Fruit fly (Drosophila melanogaster): ENCODE data around the gene Edem2.
A peak's percentile ranks its signal among the peaks of the same experiment; 100 is the strongest.

Edem2 gene

DNA sequence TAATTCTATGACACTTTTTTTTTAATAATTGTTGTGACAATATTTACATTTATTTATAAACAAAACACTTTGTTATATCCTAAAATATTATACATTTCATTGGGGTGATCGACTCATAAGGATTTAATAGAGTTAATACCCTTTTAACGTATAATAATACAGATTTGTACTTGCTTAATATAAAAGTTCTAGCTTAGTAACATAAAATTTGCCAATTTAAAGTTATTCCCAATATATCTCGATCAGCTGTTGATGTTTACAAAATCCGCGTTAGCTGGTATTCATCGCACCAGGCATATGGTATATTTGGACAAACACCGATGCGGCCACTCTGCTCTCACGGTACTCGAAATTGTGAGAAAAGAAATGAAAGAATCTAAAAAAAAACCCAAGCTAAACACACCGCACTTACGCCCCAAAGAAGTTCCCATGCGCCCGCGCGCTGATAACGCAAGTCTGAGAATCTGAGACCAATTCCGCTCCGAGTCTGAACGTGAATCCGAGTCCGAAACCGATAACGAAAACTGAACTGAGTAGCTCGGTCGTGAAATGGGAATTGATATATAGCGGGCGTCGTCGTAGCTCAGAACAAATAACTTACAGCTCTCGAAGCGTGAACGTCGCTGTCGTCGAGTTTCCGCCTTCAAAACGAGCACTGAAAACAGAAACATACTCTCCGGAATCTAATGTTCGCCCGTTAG is 11.6 kb downstream of the Edem2 start, which contains the start of gene Pect (continued):
- TF ChIP-seq dmrt11E (tag; optimal IDR thresholded peaks at IDR 0.05) (peak; percentile 37), CG34376 (GFP tag; optimal IDR thresholded peaks at IDR 0.05) (peak; percentile 96), CG2199 (GFP tag; IDR thresholded peaks at IDR 0.05) (0 out of 3 replicates have a peak, but pooled peaks have one; percentile 54), pfk (GFP tag; optimal IDR thresholded peaks at IDR 0.05) (peak; percentile 5), CG12104 (GFP tag; optimal IDR thresholded peaks at IDR 0.05) (peak; percentile 8), CG14050 (GFP tag; IDR thresholded peaks at IDR 0.05) (no peak), CG8388 (GFP tag; optimal IDR thresholded peaks at IDR 0.05) (no peak), hbn (GFP tag; IDR thresholded peaks at IDR 0.05; ENCODE audit: partially characterized antibody) (peak; percentile 54), nerfin-1 (tag; optimal IDR thresholded peaks at IDR 0.05) (no peak), phol (tag; optimal IDR thresholded peaks at IDR 0.05) (peak; percentile 63), chm (GFP tag; IDR thresholded peaks at IDR 0.05) (peak; percentile 63; the same call in 1 of the 2 replicates), CG31365 (tag; optimal IDR thresholded peaks at IDR 0.05) (no peak), rib (GFP tag; IDR thresholded peaks at IDR 0.05) (no peak), CG3726 (GFP tag; IDR thresholded peaks at IDR 0.05) (no peak), pan (optimal IDR thresholded peaks at IDR 0.05) (no peak), pan (GFP tag; optimal IDR thresholded peaks at IDR 0.05 in 1 of 2, IDR thresholded peaks at IDR 0.05 in 1 of 2) (peak in 1 of 2 experiments; percentile 4), Stat92E (GFP tag; optimal IDR thresholded peaks at IDR 0.05) (peak in 1 of 3 experiments; percentile 41), cato (GFP tag; optimal IDR thresholded peaks at IDR 0.05; ENCODE audit: borderline replicate concordance) (no peak), CG13287 (GFP tag; IDR thresholded peaks at IDR 0.05; ENCODE audit: partially characterized antibody) (peak; percentile 63), sc (optimal IDR thresholded peaks at IDR 0.05) (no peak), sc (GFP tag; optimal IDR thresholded peaks at IDR 0.05) (no peak), E2f2 (GFP tag; IDR thresholded peaks at IDR 0.05) (0 out of 2 replicates have a peak, but pooled peaks have one; percentile 6), Xbp1 (GFP tag; optimal IDR thresholded peaks at IDR 0.05) (peak; percentile 2), Deaf1 (tag; optimal IDR thresholded peaks at IDR 0.05) (peak; percentile 95), Hmr (GFP tag; optimal IDR thresholded peaks at IDR 0.05) (peak; percentile 6), tll (GFP tag; optimal IDR thresholded peaks at IDR 0.05) (peak in 1 of 2 experiments; percentile 14), CG2678 (tag; optimal IDR thresholded peaks at IDR 0.05) (no peak), ara (GFP tag; IDR thresholded peaks at IDR 0.05) (no peak), CG14014 (GFP tag; IDR thresholded peaks at IDR 0.05) (peak; percentile 19; the same call in 1 of the 2 replicates), gro (GFP tag; optimal IDR thresholded peaks at IDR 0.05) (peak; percentile 62), CG5245 (GFP tag; optimal IDR thresholded peaks at IDR 0.05) (no peak), CG9932 (GFP tag; IDR thresholded peaks at IDR 0.05) (peak; percentile 38), ewg (GFP tag; optimal IDR thresholded peaks at IDR 0.05) (peak; percentile 98), HmgZ (tag; optimal IDR thresholded peaks at IDR 0.05) (peak; percentile 62), vnd (GFP tag; IDR thresholded peaks at IDR 0.05; ENCODE audit: partially characterized antibody) (peak; percentile 40; the same call in 1 of the 3 replicates), CG9797 (GFP tag; optimal IDR thresholded peaks at IDR 0.05) (peak; percentile 80), CrebB (tag; optimal IDR thresholded peaks at IDR 0.05) (peak; percentile 42), CG30020 (tag; optimal IDR thresholded peaks at IDR 0.05) (peak; percentile 16), ato (GFP tag; IDR thresholded peaks at IDR 0.05; ENCODE audit: partially characterized antibody) (peak; percentile 28; the same call in 1 of the 2 replicates), lov (optimal IDR thresholded peaks at IDR 0.05) (no peak), lov (GFP tag; IDR thresholded peaks at IDR 0.05) (peak; percentile 29; the same call in 1 of the 3 replicates), amos (GFP tag; IDR thresholded peaks at IDR 0.05; ENCODE audit: partially characterized antibody) (peak; percentile 64), CG11560 (tag; IDR thresholded peaks at IDR 0.05) (no peak), nau (GFP tag; optimal IDR thresholded peaks at IDR 0.05) (no peak), CG30403 (GFP tag; optimal IDR thresholded peaks at IDR 0.05) (peak; percentile 26), caup (GFP tag; optimal IDR thresholded peaks at IDR 0.05; ENCODE audit: severe bottlenecking) (peak; percentile 30), trem (tag; optimal IDR thresholded peaks at IDR 0.05) (peak; percentile 25), stwl (tag; optimal IDR thresholded peaks at IDR 0.05) (peak; percentile 9)
